Worm (Caenorhabditis elegans) whole organism, mixed stage, embryonic: ENCODE data around the gene T10C6.7.

ENCODE experiments used
- M03D4.4 ChIP-seq: sonication (generic microtip); optimal IDR thresholded peaks from 2 replicates; lab custom pipeline; 2017; ENCODE audit warnings: mild to moderate bottlenecking, missing genetic modification characterization, missing compliant biosample characterization
- bed-3 ChIP-seq: fragments of 200-800 bp; sonication (Bioruptor generic); optimal IDR thresholded peaks from 3 replicates; lab custom pipeline; 2018; ENCODE audit warnings: mild to moderate bottlenecking, missing genetic modification characterization, moderate library complexity, missing compliant biosample characterization
- blmp-1 ChIP-seq: fragments of 150-350 bp; optimal IDR thresholded peaks from 2 replicates; lab custom pipeline; 2014; ENCODE audit warnings: missing biosample characterization, missing genetic modification characterization
- ceh-43 ChIP-seq: fragments of 200-800 bp; sonication (Bioruptor generic); optimal IDR thresholded peaks from 2 replicates; lab custom pipeline; 2018; ENCODE audit warnings: mild to moderate bottlenecking, missing genetic modification characterization, moderate library complexity, missing compliant biosample characterization
- ceh-83 ChIP-seq: fragments of 200-800 bp; sonication (Bioruptor generic); optimal IDR thresholded peaks from 2 replicates; lab custom pipeline; 2018; ENCODE audit warnings: mild to moderate bottlenecking, missing genetic modification characterization, missing compliant biosample characterization
- cnd-1 ChIP-seq: fragments of 200-800 bp; sonication (Bioruptor generic); optimal IDR thresholded peaks from 2 replicates; lab custom pipeline; 2018; ENCODE audit warnings: mild to moderate bottlenecking, missing genetic modification characterization, missing compliant biosample characterization
- drap-1 ChIP-seq: fragments of 200-800 bp; sonication (Bioruptor generic); optimal IDR thresholded peaks from 3 replicates; lab custom pipeline; 2018; ENCODE audit warnings: mild to moderate bottlenecking, missing genetic modification characterization, missing compliant biosample characterization
- elt-1 ChIP-seq: sonication (generic microtip); optimal IDR thresholded peaks from 2 replicates; lab custom pipeline; 2017; ENCODE audit warnings: missing genetic modification characterization, mild to moderate bottlenecking, missing compliant biosample characterization, antibody characterized with exemption, moderate library complexity, borderline replicate concordance; ENCODE audit not compliant: insufficient read depth
- elt-3 ChIP-seq: fragments of 150-350 bp; optimal IDR thresholded peaks from 2 replicates; lab custom pipeline; 2014; ENCODE audit warnings: missing biosample characterization, missing genetic modification characterization
- flh-1 ChIP-seq: fragments of 200-800 bp; sonication (Bioruptor generic); optimal IDR thresholded peaks from 2 replicates; lab custom pipeline; 2018; ENCODE audit warnings: mild to moderate bottlenecking, missing genetic modification characterization, moderate library complexity, missing compliant biosample characterization
- ham-2 ChIP-seq: fragments of 200-800 bp; sonication (Bioruptor generic); optimal IDR thresholded peaks from 2 replicates; lab custom pipeline; 2018; ENCODE audit warnings: mild to moderate bottlenecking, missing genetic modification characterization, missing compliant biosample characterization
- hlh-1 ChIP-seq: fragments of 150-350 bp; optimal IDR thresholded peaks from 2 replicates; lab custom pipeline; 2014; ENCODE audit warnings: missing biosample characterization, missing genetic modification reagents, missing genetic modification characterization
- lin-13 ChIP-seq: fragments of 150-350 bp; optimal IDR thresholded peaks from 2 replicates; lab custom pipeline; 2014; ENCODE audit warnings: missing biosample characterization, missing genetic modification characterization
- lin-32 ChIP-seq: fragments of 200-800 bp; sonication (Bioruptor generic); optimal IDR thresholded peaks from 2 replicates; lab custom pipeline; 2018; ENCODE audit warnings: mild to moderate bottlenecking, missing genetic modification characterization, missing compliant biosample characterization
- mab-5 ChIP-seq: fragments of 150-350 bp; optimal IDR thresholded peaks from 2 replicates; lab custom pipeline; 2014; ENCODE audit warnings: missing biosample characterization, missing genetic modification characterization
- mep-1 ChIP-seq: fragments of 150-350 bp; optimal IDR thresholded peaks from 2 replicates; lab custom pipeline; 2017; ENCODE audit warnings: missing biosample characterization, missing genetic modification reagents, missing genetic modification characterization, inconsistent platforms
- mls-2 ChIP-seq: sonication (generic microtip); optimal IDR thresholded peaks from 2 replicates; lab custom pipeline; 2016; ENCODE audit warnings: mild to moderate bottlenecking, missing genetic modification characterization, moderate library complexity, missing compliant biosample characterization
- nhr-12 ChIP-seq: fragments of 150-350 bp; optimal IDR thresholded peaks from 2 replicates; lab custom pipeline; 2014; ENCODE audit warnings: missing biosample characterization, missing genetic modification characterization
- nhr-2 ChIP-seq: fragments of 150-350 bp; optimal IDR thresholded peaks from 2 replicates; lab custom pipeline; 2014; ENCODE audit warnings: missing biosample characterization, missing genetic modification characterization
- nhr-237 ChIP-seq: fragments of 150-350 bp; optimal IDR thresholded peaks from 2 replicates; lab custom pipeline; 2014; ENCODE audit warnings: missing biosample characterization, missing genetic modification characterization
- nhr-28 ChIP-seq: fragments of 150-350 bp; optimal IDR thresholded peaks from 2 replicates; lab custom pipeline; 2014; ENCODE audit warnings: missing biosample characterization, missing genetic modification characterization
- nhr-76 ChIP-seq: sonication (generic microtip); optimal IDR thresholded peaks from 2 replicates; lab custom pipeline; 2017; ENCODE audit warnings: missing biosample characterization, missing genetic modification characterization
- sem-2 ChIP-seq: fragments of 200-800 bp; sonication (Bioruptor generic); optimal IDR thresholded peaks from 2 replicates; lab custom pipeline; 2018; ENCODE audit warnings: mild to moderate bottlenecking, missing genetic modification characterization, missing compliant biosample characterization
- snpc-4 ChIP-seq: fragments of 150-350 bp; optimal IDR thresholded peaks from 2 replicates; lab custom pipeline; 2014; ENCODE audit warnings: missing biosample characterization, missing genetic modification characterization
- sptf-1 ChIP-seq: sonication (generic microtip); optimal IDR thresholded peaks from 2 replicates; lab custom pipeline; 2017; ENCODE audit warnings: mild to moderate bottlenecking, missing genetic modification characterization, moderate library complexity, missing compliant biosample characterization
- tbx-8 ChIP-seq: fragments of 200-800 bp; sonication (Bioruptor generic); optimal IDR thresholded peaks from 2 replicates; lab custom pipeline; 2018; ENCODE audit warnings: mild to moderate bottlenecking, missing genetic modification characterization, moderate library complexity, missing compliant biosample characterization
- unc-120 ChIP-seq: sonication (generic microtip); optimal IDR thresholded peaks from 2 replicates; lab custom pipeline; 2017; ENCODE audit warnings: missing genetic modification characterization, missing compliant biosample characterization; ENCODE audit not compliant: poor library complexity, severe bottlenecking
- unc-39 ChIP-seq: fragments of 150-350 bp; optimal IDR thresholded peaks from 2 replicates; lab custom pipeline; 2014; ENCODE audit warnings: missing biosample characterization, missing genetic modification characterization
- unc-62 ChIP-seq: fragments of 150-350 bp; optimal IDR thresholded peaks from 2 replicates; lab custom pipeline; 2014; ENCODE audit warnings: missing biosample characterization, missing genetic modification reagents, missing genetic modification characterization
- zip-8 ChIP-seq: fragments of 150-350 bp; optimal IDR thresholded peaks from 2 replicates; lab custom pipeline; 2014; ENCODE audit warnings: missing biosample characterization, missing genetic modification characterization

T10C6.7 gene

DNA sequence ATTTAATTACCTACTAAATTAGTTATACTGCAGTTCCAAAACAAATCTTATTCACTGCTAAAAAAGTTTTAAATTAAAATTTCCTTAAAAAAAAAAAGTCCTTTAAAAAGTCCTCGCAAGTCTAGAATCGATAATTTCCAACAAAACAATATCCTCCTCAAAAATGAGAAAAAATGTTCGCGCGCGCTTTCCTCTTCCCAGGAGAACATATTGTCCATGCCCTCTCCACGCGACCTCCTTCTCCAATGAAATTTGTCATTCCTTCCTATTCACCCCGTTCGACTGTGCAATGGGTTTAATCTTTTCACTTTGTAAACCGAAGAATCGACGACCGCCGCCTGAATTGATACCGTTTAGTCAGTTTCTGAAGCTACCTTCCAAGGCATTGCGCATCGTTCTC lies 4.7 kb upstream of the T10C6.7 start, which contains the start of gene T10C6.10:
T10C6.10 (plus strand) TSS at position 248 of the 400 bp plus-strand sequence.
- TF ChIP-seq ceh-83 (GFP tag; lab: Kevin White, UChicago) (no peak), cnd-1 (no peak), zip-8 (tag; lab: Kevin White, UChicago) (no peak), lin-32 (no peak), mab-5 (tag; lab: Kevin White, UChicago) (no peak), mls-2 (tag; lab: Kevin White, UChicago) (no peak), nhr-28 (tag; lab: Kevin White, UChicago) (no peak), nhr-2 (tag; lab: Kevin White, UChicago) (no peak), snpc-4 (tag; lab: Kevin White, UChicago) (no peak), elt-1 (tag; lab: Kevin White, UChicago) (no peak), elt-3 (no peak), nhr-76 (tag; lab: Kevin White, UChicago) (no peak), ceh-43 (no peak), mep-1 (no peak), flh-1 (no peak), drap-1 (GFP tag; lab: Kevin White, UChicago) (no peak), tbx-8 (GFP tag; lab: Kevin White, UChicago) (no peak), blmp-1 (tag; lab: Kevin White, UChicago) (no peak), unc-39 (no peak), unc-120 (tag; lab: Kevin White, UChicago) (no peak)

DNA sequence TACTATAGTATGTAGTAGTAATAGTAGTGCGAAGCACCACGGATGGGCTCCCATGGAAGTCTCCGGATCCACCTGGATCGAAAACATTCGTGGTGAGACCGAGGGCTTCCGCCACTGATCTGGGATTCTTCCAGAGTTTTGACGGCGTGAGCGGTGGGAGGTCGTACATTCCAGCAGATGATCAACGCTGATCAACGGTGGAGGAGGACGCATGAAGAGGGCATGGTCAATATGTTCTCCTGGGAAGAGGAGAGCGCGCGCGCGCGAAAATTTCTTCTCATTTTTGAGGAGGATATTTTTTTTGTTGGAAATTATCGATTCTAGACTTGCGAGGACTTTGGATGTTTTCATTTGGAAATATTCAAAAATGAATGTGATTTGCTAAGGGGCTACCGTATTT lies 2.0 kb upstream of the T10C6.7 start:
- TF ChIP-seq nhr-12 (no peak), ceh-43 (no peak), elt-3 (no peak), blmp-1 (tag; lab: Kevin White, UChicago) (no peak), unc-62 (no peak), mep-1 (no peak), nhr-28 (tag; lab: Kevin White, UChicago) (no peak), sem-2 (no peak), mls-2 (tag; lab: Kevin White, UChicago) (no peak), drap-1 (GFP tag; lab: Kevin White, UChicago) (no peak)
- TF ChIP-seq, all 35 proteins: peak for 0

DNA sequence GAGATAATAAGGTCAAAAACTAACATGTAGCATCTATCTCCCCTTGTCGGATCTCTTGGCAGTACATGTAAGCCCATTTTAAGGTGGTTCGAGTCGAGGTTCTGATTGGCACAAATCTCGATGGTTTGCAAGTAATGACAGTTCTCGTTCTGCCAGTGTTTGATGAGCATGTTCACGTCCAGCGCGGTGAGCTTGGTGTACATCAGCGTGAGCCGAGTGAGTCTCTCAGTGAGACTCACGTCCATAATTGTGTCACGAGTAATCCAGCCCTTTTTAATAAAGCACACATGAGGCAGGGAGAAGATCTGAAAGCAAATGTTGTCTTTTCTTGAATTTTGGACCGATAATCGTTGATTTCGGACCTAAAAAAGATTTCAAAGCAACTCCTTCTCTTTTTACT lies 1.2 kb upstream of the T10C6.7 start, which contains the start of gene T10C6.16:
T10C6.16 (minus strand) TSS at position 245 of the 400 bp plus-strand sequence.
- TF ChIP-seq cnd-1 (no peak), mep-1 (no peak), unc-62 (no peak), sptf-1 (tag; lab: Kevin White, UChicago) (no peak), nhr-28 (tag; lab: Kevin White, UChicago) (no peak), flh-1 (no peak), ham-2 (no peak), ceh-83 (GFP tag; lab: Kevin White, UChicago) (no peak), M03D4.4 (no peak), ceh-43 (no peak), lin-32 (no peak), unc-39 (no peak), tbx-8 (GFP tag; lab: Kevin White, UChicago) (no peak), elt-1 (tag; lab: Kevin White, UChicago) (no peak), hlh-1 (tag; lab: Kevin White, UChicago) (no peak), lin-13 (tag; lab: Kevin White, UChicago) (no peak), nhr-237 (tag; lab: Kevin White, UChicago) (no peak), bed-3 (GFP tag; lab: Kevin White, UChicago) (no peak), mab-5 (tag; lab: Kevin White, UChicago) (no peak)

DNA sequence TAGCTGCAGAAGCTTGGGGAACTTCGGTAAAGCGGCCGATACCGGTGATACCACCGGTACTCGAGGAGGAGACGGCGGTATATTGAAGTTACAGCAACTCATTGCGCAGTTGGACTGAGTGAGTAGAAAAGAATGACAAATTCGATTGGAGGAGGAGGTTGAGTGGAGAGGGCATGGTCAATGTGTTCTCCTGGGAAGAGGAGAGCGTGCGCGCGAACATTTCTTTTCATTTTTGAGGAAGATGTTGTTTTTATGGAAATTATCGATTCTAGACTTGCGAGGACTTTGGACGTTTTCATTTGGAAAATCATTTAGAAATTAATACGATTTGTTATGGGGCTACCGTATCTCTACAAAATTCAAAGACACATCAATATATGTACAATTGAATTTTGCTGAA lies 2.3 kb downstream of the T10C6.7 start:
- TF ChIP-seq zip-8 (tag; lab: Kevin White, UChicago) (no peak), flh-1 (no peak), tbx-8 (GFP tag; lab: Kevin White, UChicago) (no peak)

DNA sequence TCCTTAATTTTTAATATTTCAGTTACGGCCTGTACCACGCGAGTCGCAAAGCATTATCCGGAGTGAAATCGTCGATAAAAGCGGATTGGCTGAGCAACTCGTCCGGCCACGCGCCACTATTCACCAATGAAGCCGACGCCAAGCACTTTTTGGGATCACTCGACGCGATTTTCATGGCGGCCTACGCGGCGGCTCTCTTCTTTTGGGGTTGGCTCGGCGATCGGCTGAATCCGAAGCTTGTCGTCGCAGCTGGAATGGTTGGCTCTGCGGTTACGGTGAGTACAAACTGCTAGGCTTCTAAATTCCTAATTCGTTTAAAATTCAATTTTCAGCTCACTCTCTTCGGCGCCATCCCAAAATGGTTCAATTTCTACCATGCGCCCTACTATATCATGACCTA lies 6.6 kb downstream of the T10C6.7 start:
- TF ChIP-seq tbx-8 (GFP tag; lab: Kevin White, UChicago) (no peak), unc-120 (tag; lab: Kevin White, UChicago) (no peak), unc-62 (no peak), bed-3 (GFP tag; lab: Kevin White, UChicago) (no peak), nhr-12 (no peak), nhr-2 (tag; lab: Kevin White, UChicago) (no peak), flh-1 (no peak)
